Fruit fly (Drosophila melanogaster): ENCODE results near the gene CG5953.
A peak's percentile ranks its signal among the peaks of the same experiment; 100 is the strongest.

Gene CG5953

DNA sequence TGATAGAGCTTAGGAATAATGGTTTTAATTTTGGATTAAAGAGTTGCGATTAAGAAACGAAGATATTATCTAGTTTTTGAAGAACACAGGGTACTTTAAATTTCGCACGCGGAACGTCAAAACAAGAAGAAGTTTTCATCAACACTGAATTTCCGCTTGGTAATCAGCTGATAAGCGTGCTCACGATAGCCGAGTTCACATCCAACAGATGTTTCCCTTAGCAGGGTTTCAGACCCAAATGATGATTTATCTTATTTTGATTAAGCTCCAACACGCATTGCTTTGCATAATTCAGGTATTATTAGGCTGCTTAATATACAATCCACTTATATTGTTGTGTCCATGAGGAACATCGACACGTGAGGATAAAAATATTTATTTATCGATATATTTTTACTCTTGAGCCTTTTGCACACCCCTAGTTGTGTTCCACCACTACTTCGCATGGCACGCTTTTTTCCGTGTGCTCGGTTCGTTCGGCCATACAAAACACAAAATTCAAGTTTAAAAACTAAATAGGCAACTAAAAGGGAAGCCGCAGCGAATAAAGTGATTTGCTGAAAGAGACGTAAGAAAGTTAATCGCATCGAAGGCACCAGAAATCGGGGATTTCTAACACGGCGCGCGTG, 41.4 kb downstream of the CG5953 start, which contains the start of gene Tpr2 (continued):
- TF ChIP-seq sim (GFP tag; IDR thresholded peaks at IDR 0.05) = no peak
- no peak for TF ChIP-seq danr (GFP tag; IDR thresholded peaks at IDR 0.05)
- peak; percentile 64 for TF ChIP-seq D19B (GFP tag; optimal IDR thresholded peaks at IDR 0.05)
- TF ChIP-seq CrebB (tag; optimal IDR thresholded peaks at IDR 0.05) = peak; percentile 74
- peak; percentile 42 for TF ChIP-seq jumu (GFP tag; optimal IDR thresholded peaks at IDR 0.05)
- TF ChIP-seq tap (tag; optimal IDR thresholded peaks at IDR 0.05) = peak; percentile 22
- TF ChIP-seq gt (GFP tag; IDR thresholded peaks at IDR 0.05) = no peak
- TF ChIP-seq CG10959 (GFP tag; IDR thresholded peaks at IDR 0.05) = no peak
- peak; percentile 69 for TF ChIP-seq sob (GFP tag; IDR thresholded peaks at IDR 0.05)
- no peak for TF ChIP-seq Dfd (GFP tag; optimal IDR thresholded peaks at IDR 0.05)
- peak; percentile 54 to 59 for TF ChIP-seq Hr51 (GFP tag; optimal IDR thresholded peaks at IDR 0.05)
- TF ChIP-seq Oaz (GFP tag; IDR thresholded peaks at IDR 0.05) = no peak
- TF ChIP-seq caup (GFP tag; optimal IDR thresholded peaks at IDR 0.05; ENCODE audit: severe bottlenecking) = peak; percentile 74
- no peak for TF ChIP-seq CG11695 (GFP tag; IDR thresholded peaks at IDR 0.05)
- TF ChIP-seq Hr78 (GFP tag; optimal IDR thresholded peaks at IDR 0.05) = no peak
- TF ChIP-seq Spps (tag; optimal IDR thresholded peaks at IDR 0.05) = no peak
- TF ChIP-seq CG2712 (tag; optimal IDR thresholded peaks at IDR 0.05) = peak; percentile 74
- peak; percentile 68 for TF ChIP-seq HmgZ (tag; optimal IDR thresholded peaks at IDR 0.05)
- peak; percentile 95 for TF ChIP-seq Scr (GFP tag; IDR thresholded peaks at IDR 0.05; ENCODE audit: partially characterized antibody)
- no peak for TF ChIP-seq dimm (GFP tag; IDR thresholded peaks at IDR 0.05)
- TF ChIP-seq lola (GFP tag; optimal IDR thresholded peaks at IDR 0.05) = peak in 1 of 3 experiments; percentile 22
- no peak for TF ChIP-seq z (GFP tag; IDR thresholded peaks at IDR 0.05)
- TF ChIP-seq Sox100B (GFP tag; optimal IDR thresholded peaks at IDR 0.05) = peak; percentile 27
- peak; percentile 95 for TF ChIP-seq hbn (GFP tag; IDR thresholded peaks at IDR 0.05; ENCODE audit: partially characterized antibody)
- peak; percentile 52 for TF ChIP-seq CHES-1-like (GFP tag; optimal IDR thresholded peaks at IDR 0.05)
- peak; percentile 24 for TF ChIP-seq CG7987 (GFP tag; optimal IDR thresholded peaks at IDR 0.05)
- TF ChIP-seq gsb-n (tag; optimal IDR thresholded peaks at IDR 0.05) = peak; percentile 80
- no peak for TF ChIP-seq CG3407 (GFP tag; optimal IDR thresholded peaks at IDR 0.05)
- TF ChIP-seq pzg (GFP tag; optimal IDR thresholded peaks at IDR 0.05) = peak; percentile 92
- TF ChIP-seq CG17829 (tag; optimal IDR thresholded peaks at IDR 0.05) = peak; percentile 72
- TF ChIP-seq az2 (GFP tag; optimal IDR thresholded peaks at IDR 0.05) = peak; percentile 31
- no peak for TF ChIP-seq Awh (GFP tag; IDR thresholded peaks at IDR 0.05)
- TF ChIP-seq CG1602 (GFP tag; optimal IDR thresholded peaks at IDR 0.05) = peak; percentile 17
- TF ChIP-seq CG9727 (GFP tag; optimal IDR thresholded peaks at IDR 0.05) = peak; percentile 50
- TF ChIP-seq CG30020 (tag; optimal IDR thresholded peaks at IDR 0.05) = peak; percentile 55
- no peak for TF ChIP-seq CG10366 (GFP tag; IDR thresholded peaks at IDR 0.05)
- peak; percentile 32 for TF ChIP-seq NK7.1 (GFP tag; optimal IDR thresholded peaks at IDR 0.05)
- TF ChIP-seq CG10462 (GFP tag; optimal IDR thresholded peaks at IDR 0.05) = peak; percentile 42
- no peak for TF ChIP-seq Dip2 (GFP tag; IDR thresholded peaks at IDR 0.05)
- no peak for TF ChIP-seq wor (GFP tag; IDR thresholded peaks at IDR 0.05)
- peak; percentile 33 for TF ChIP-seq CG1529 (GFP tag; optimal IDR thresholded peaks at IDR 0.05)
- peak; percentile 37; the same call in 1 of the 2 replicates for TF ChIP-seq ssp (GFP tag; IDR thresholded peaks at IDR 0.05)
- TF ChIP-seq CG10209 (GFP tag; optimal IDR thresholded peaks at IDR 0.05) = peak; percentile 60
- peak; percentile 25; the same call in 1 of the 3 replicates for TF ChIP-seq croc (GFP tag; conservative IDR thresholded peaks at IDR 0.05)
- peak; percentile 73 for TF ChIP-seq CG31441 (GFP tag; IDR thresholded peaks at IDR 0.05)
- TF ChIP-seq chn (GFP tag; optimal IDR thresholded peaks at IDR 0.05) = peak; percentile 65
- peak; percentile 69 to 75 for TF ChIP-seq dpn (GFP tag; optimal IDR thresholded peaks at IDR 0.05)
- peak; percentile 70 for TF ChIP-seq nerfin-2 (GFP tag; IDR thresholded peaks at IDR 0.05; ENCODE audit: partially characterized antibody)
- TF ChIP-seq oc (tag; optimal IDR thresholded peaks at IDR 0.05) = peak; percentile 8
- TF ChIP-seq CG10654 (GFP tag; optimal IDR thresholded peaks at IDR 0.05) = no peak
